Fruit fly (Drosophila melanogaster): ENCODE measurements around the gene Chd3.
"Not testable (repeated sequence)": the region's sequence is repeated elsewhere in the genome, so short reads cannot be mapped to it uniquely, and the experiment has no call there.

The Chd3 gene

dm6 chr3L:19464659-19465058 lies 17.7 kb downstream of the Chd3 start, which contains the start of gene CG14095:
Gene CG14095, minus strand, starts transcription at chr3L:19464759.
- TF ChIP-seq GATAd (GFP tag; optimal IDR thresholded peaks at IDR 0.05) (no peak), brk (GFP tag; optimal IDR thresholded peaks at IDR 0.05) (no peak), lola (GFP tag; optimal IDR thresholded peaks at IDR 0.05) (no peak)

dm6 chr3L:19466979-19467378 lies 20.0 kb downstream of the Chd3 start, which contains the start of the genes CG14096 and CG32214:
Gene CG14096, minus strand, starts transcription at chr3L:19467079.
Gene CG32214, plus strand, starts transcription at chr3L:19467346.
- TF ChIP-seq GATAd (GFP tag; optimal IDR thresholded peaks at IDR 0.05); Hr83 (GFP tag; optimal IDR thresholded peaks at IDR 0.05; ENCODE audit: poor library complexity, severe bottlenecking); HLH106 (tag; optimal IDR thresholded peaks at IDR 0.05): not testable (repeated sequence)

dm6 chr3L:19472128-19472527 lies 25.2 kb downstream of the Chd3 start, which contains the start of the genes 825-Oak and CG12519:
Gene 825-Oak, minus strand, starts transcription at chr3L:19472228.
Gene CG12519, plus strand, starts transcription at chr3L:19472491.
- not testable (repeated sequence) for TF ChIP-seq usp (GFP tag; optimal IDR thresholded peaks at IDR 0.05); dl (GFP tag; optimal IDR thresholded peaks at IDR 0.05; ENCODE audit: insufficient read depth in 1 of 2, partially characterized antibody in 2 of 2); Myc (optimal IDR thresholded peaks at IDR 0.05)

- TF ChIP-seq sv, CG32264, psq (GFP tag; optimal IDR thresholded peaks at IDR 0.05): not testable (repeated sequence)
These were observed 28.5 kb downstream of the Chd3 start, which contains the start of the genes CG18294 and CG32213 for dm6 chr3L:19475478-19475877. Gene CG18294, minus strand, starts transcription at chr3L:19475578. Gene CG32213, plus strand, starts transcription at chr3L:19475839.

dm6 chr3L:19481209-19481608 lies 34.2 kb downstream of the Chd3 start:
- TF ChIP-seq Rel (GFP tag; optimal IDR thresholded peaks at IDR 0.05): no peak
- TF ChIP-seq Rel (tag; optimal IDR thresholded peaks at IDR 0.05): peak; percentile 62
- peak; percentile 53 for TF ChIP-seq jim (GFP tag; optimal IDR thresholded peaks at IDR 0.05)
- TF ChIP-seq Dif (GFP tag; optimal IDR thresholded peaks at IDR 0.05; ENCODE audit: partially characterized antibody): no peak

dm6 chr3L:19482014-19482413 lies 35.0 kb downstream of the Chd3 start:
- TF ChIP-seq lola (GFP tag; optimal IDR thresholded peaks at IDR 0.05) (no peak), dsf (GFP tag; optimal IDR thresholded peaks at IDR 0.05; ENCODE audit: borderline replicate concordance) (no peak), br (GFP tag; optimal IDR thresholded peaks at IDR 0.05) (no peak), Dfd (GFP tag; optimal IDR thresholded peaks at IDR 0.05) (no peak), Hnf4 (GFP tag; optimal IDR thresholded peaks at IDR 0.05) (no peak), ey (GFP tag; optimal IDR thresholded peaks at IDR 0.05) (no peak), dmrt93B (GFP tag; optimal IDR thresholded peaks at IDR 0.05) (no peak), h (GFP tag; optimal IDR thresholded peaks at IDR 0.05) (no peak), foxo (GFP tag; optimal IDR thresholded peaks at IDR 0.05) (no peak), Vsx2 (GFP tag; optimal IDR thresholded peaks at IDR 0.05; ENCODE audit: partially characterized antibody) (no peak), rgr (GFP tag; optimal IDR thresholded peaks at IDR 0.05) (no peak)

- TF ChIP-seq Dif (GFP tag; optimal IDR thresholded peaks at IDR 0.05; ENCODE audit: partially characterized antibody): peak; percentile 94
- no peak for TF ChIP-seq dsf (GFP tag; optimal IDR thresholded peaks at IDR 0.05; ENCODE audit: borderline replicate concordance)
- no peak for TF ChIP-seq usp (GFP tag; optimal IDR thresholded peaks at IDR 0.05)
- no peak for TF ChIP-seq ey (GFP tag; optimal IDR thresholded peaks at IDR 0.05)
- no peak for TF ChIP-seq N (GFP tag; optimal IDR thresholded peaks at IDR 0.05)
- TF ChIP-seq Myc (optimal IDR thresholded peaks at IDR 0.05): peak; percentile 55
- TF ChIP-seq Vsx2 (GFP tag; optimal IDR thresholded peaks at IDR 0.05; ENCODE audit: partially characterized antibody): peak; percentile 70
- no peak for TF ChIP-seq Hnf4 (GFP tag; optimal IDR thresholded peaks at IDR 0.05)
- TF ChIP-seq psq (GFP tag; optimal IDR thresholded peaks at IDR 0.05): no peak
- TF ChIP-seq dl (GFP tag; optimal IDR thresholded peaks at IDR 0.05; ENCODE audit: insufficient read depth in 1 of 2, partially characterized antibody in 2 of 2): peak in 1 of 2 experiments; percentile 42
These were observed 36.0 kb downstream of the Chd3 start for dm6 chr3L:19483007-19483406.
